Worm (Caenorhabditis elegans): ENCODE results near the gene E02H4.5.

ce11 chrX:14287888-14288287, 33.0 kb upstream of the E02H4.5 start:
- TF ChIP-seq W03F9.2 (tag; optimal IDR thresholded peaks at IDR 0.05) (no peak), him-1 (tag; optimal IDR thresholded peaks at IDR 0.05) (no peak)

Measured in whole organism, L4/young adult.